Worm (Caenorhabditis elegans) whole organism, young adult: Measurements from ENCODE around the gene ZC395.11.

Experiments used
- B0019.2 ChIP-seq: fragments of 200-800 bp; sonication (Bioruptor generic); conservative IDR thresholded peaks from 2 replicates; pipeline ENCODE4 v1.3.6; 2022; ENCODE audit warnings: missing genetic modification reagents, missing genetic modification characterization, missing compliant biosample characterization
- B0035.1 ChIP-seq: sonication (generic microtip); optimal IDR thresholded peaks from 2 replicates; lab custom pipeline; 2016; ENCODE audit warnings: missing genetic modification characterization, mild to moderate bottlenecking, missing compliant biosample characterization, missing genotype, missing genetic modification reagents
- B0261.1 ChIP-seq: sonication (generic microtip); optimal IDR thresholded peaks from 2 replicates; lab custom pipeline; 2016; ENCODE audit warnings: mild to moderate bottlenecking, missing genetic modification characterization, moderate library complexity, missing compliant biosample characterization
- B0336.3 ChIP-seq: fragments of 200-800 bp; sonication (Bioruptor generic); IDR thresholded peaks from 2 replicates; pipeline ENCODE4 v1.3.6; 2022; ENCODE audit warnings: missing genetic modification characterization, missing compliant biosample characterization
- C06A6.2 ChIP-seq: fragments of 200-800 bp; sonication (Bioruptor generic); conservative IDR thresholded peaks from 2 replicates; pipeline ENCODE4 v1.3.6; 2022; ENCODE audit warnings: missing genetic modification characterization, missing compliant biosample characterization
- F33H1.4 ChIP-seq: fragments of 200-800 bp; sonication (Bioruptor generic); IDR thresholded peaks from 2 replicates; pipeline ENCODE4 v1.3.6; 2022; ENCODE audit warnings: missing genetic modification reagents, missing genetic modification characterization, missing compliant biosample characterization
- K11D2.4 ChIP-seq: fragments of 200-800 bp; sonication (Bioruptor generic); IDR thresholded peaks from 2 replicates; pipeline ENCODE4 v1.3.6; 2022; ENCODE audit warnings: missing genetic modification reagents, missing genetic modification characterization, missing compliant biosample characterization
- Y53F4B.3 ChIP-seq: fragments of 200-800 bp; sonication (Bioruptor generic); IDR thresholded peaks from 2 replicates; pipeline ENCODE4 v1.3.6; 2022; ENCODE audit warnings: missing genetic modification reagents, missing genetic modification characterization, missing compliant biosample characterization
- Y67H2A.10 ChIP-seq: fragments of 200-800 bp; sonication (Bioruptor generic); conservative IDR thresholded peaks from 2 replicates; pipeline ENCODE4 v1.3.6; 2022; ENCODE audit warnings: missing genetic modification reagents, missing genetic modification characterization, missing compliant biosample characterization
- ZK185.1 ChIP-seq: sonication (generic microtip); optimal IDR thresholded peaks from 2 replicates; lab custom pipeline; 2016; ENCODE audit warnings: mild to moderate bottlenecking, missing genetic modification characterization, missing compliant biosample characterization; ENCODE audit not compliant: poor library complexity, severe bottlenecking
- attf-5 ChIP-seq: fragments of 200-800 bp; sonication (Bioruptor generic); optimal IDR thresholded peaks from 2 replicates; lab custom pipeline; 2018; ENCODE audit warnings: mild to moderate bottlenecking, missing genetic modification characterization, missing compliant biosample characterization
- attf-6 ChIP-seq: fragments of 200-800 bp; sonication (Bioruptor generic); IDR thresholded peaks from 2 replicates; pipeline ENCODE4 v1.3.6; 2022; ENCODE audit warnings: missing genetic modification reagents, missing genetic modification characterization, missing compliant biosample characterization
- bed-1 ChIP-seq: fragments of 200-800 bp; sonication (Bioruptor generic); IDR thresholded peaks from 2 replicates; pipeline ENCODE4 v1.3.6; 2022; ENCODE audit warnings: missing genetic modification reagents, missing genetic modification characterization, missing compliant biosample characterization
- cebp-2 ChIP-seq: fragments of 200-800 bp; sonication (Bioruptor generic); IDR thresholded peaks from 2 replicates; pipeline ENCODE4 v1.3.6; 2022; ENCODE audit warnings: missing genetic modification characterization, missing compliant biosample characterization
- ceh-27 ChIP-seq: fragments of 200-800 bp; sonication (Bioruptor generic); optimal IDR thresholded peaks from 2 replicates; lab custom pipeline; 2018; ENCODE audit warnings: mild to moderate bottlenecking, missing genetic modification characterization, moderate library complexity, missing compliant biosample characterization
- ceh-40 ChIP-seq: fragments of 200-800 bp; sonication (Bioruptor generic); IDR thresholded peaks from 2 replicates; pipeline ENCODE4 v1.3.6; 2022; ENCODE audit warnings: missing genetic modification characterization, missing compliant biosample characterization
- ceh-58 ChIP-seq: fragments of 200-800 bp; sonication (Bioruptor generic); IDR thresholded peaks from 2 replicates; pipeline ENCODE4 v1.3.6; 2022; ENCODE audit warnings: missing genetic modification characterization, missing compliant biosample characterization
- ceh-79 ChIP-seq: sonication (generic microtip); optimal IDR thresholded peaks from 2 replicates; lab custom pipeline; 2017; ENCODE audit warnings: mild to moderate bottlenecking, missing genetic modification characterization, missing compliant biosample characterization
- chd-7 ChIP-seq: sonication (generic microtip); optimal IDR thresholded peaks from 2 replicates; lab custom pipeline; 2016; ENCODE audit warnings: mild to moderate bottlenecking, missing genetic modification characterization, moderate library complexity, missing compliant biosample characterization
- dox-1 ChIP-seq: fragments of 200-800 bp; sonication (Bioruptor generic); IDR thresholded peaks from 2 replicates; pipeline ENCODE4 v1.3.6; 2022; ENCODE audit warnings: missing genetic modification reagents, missing genetic modification characterization, missing compliant biosample characterization
- egl-18 ChIP-seq: fragments of 200-800 bp; sonication (Bioruptor generic); IDR thresholded peaks from 2 replicates; pipeline ENCODE4 v1.3.6; 2022; ENCODE audit warnings: missing genetic modification reagents, missing genetic modification characterization, missing compliant biosample characterization
- ekl-4 ChIP-seq: fragments of 200-800 bp; sonication (Bioruptor generic); IDR thresholded peaks from 2 replicates; pipeline ENCODE4 v1.3.6; 2022; ENCODE audit warnings: missing genetic modification reagents, missing genetic modification characterization, missing compliant biosample characterization
- hlh-12 ChIP-seq: sonication (generic microtip); optimal IDR thresholded peaks from 2 replicates; lab custom pipeline; 2016; ENCODE audit warnings: missing genetic modification characterization, missing compliant biosample characterization
- lag-1 ChIP-seq: fragments of 200-800 bp; sonication (Bioruptor generic); IDR thresholded peaks from 2 replicates; pipeline ENCODE4 v1.3.6; 2022; ENCODE audit warnings: missing genetic modification reagents, missing genetic modification characterization, missing compliant biosample characterization
- let-526 ChIP-seq: fragments of 200-800 bp; sonication (Bioruptor generic); IDR thresholded peaks from 2 replicates; pipeline ENCODE4 v1.3.6; 2022; ENCODE audit warnings: missing genetic modification reagents, missing genetic modification characterization, missing compliant biosample characterization
- lir-1 ChIP-seq: fragments of 200-800 bp; sonication (Bioruptor generic); conservative IDR thresholded peaks from 2 replicates; pipeline ENCODE4 v1.3.6; 2022; ENCODE audit warnings: missing genetic modification reagents, missing genetic modification characterization, missing compliant biosample characterization
- lsl-1 ChIP-seq: fragments of 200-800 bp; sonication (Bioruptor generic); optimal IDR thresholded peaks from 2 replicates; lab custom pipeline; 2018; ENCODE audit warnings: mild to moderate bottlenecking, missing genetic modification characterization, moderate library complexity, missing compliant biosample characterization
- mcd-1 ChIP-seq: fragments of 200-800 bp; sonication (Bioruptor generic); IDR thresholded peaks from 2 replicates; pipeline ENCODE4 v1.3.6; 2022; ENCODE audit warnings: missing genetic modification reagents, missing genetic modification characterization, missing compliant biosample characterization
- nfya-1 ChIP-seq: sonication (generic microtip); optimal IDR thresholded peaks from 2 replicates; lab custom pipeline; 2017; ENCODE audit warnings: antibody characterized with exemption, missing compliant biosample characterization, missing genetic modification characterization, borderline replicate concordance; ENCODE audit not compliant: insufficient read depth
- nfya-2 ChIP-seq: fragments of 200-800 bp; sonication (Bioruptor generic); IDR thresholded peaks from 2 replicates; pipeline ENCODE4 v1.3.6; 2022; ENCODE audit warnings: missing genetic modification reagents, missing genetic modification characterization, missing compliant biosample characterization
- nfyb-1 ChIP-seq: fragments of 200-800 bp; sonication (Bioruptor generic); IDR thresholded peaks from 2 replicates; pipeline ENCODE4 v1.3.6; 2022; ENCODE audit warnings: missing genetic modification reagents, missing genetic modification characterization, missing compliant biosample characterization
- nhr-120 ChIP-seq: fragments of 200-800 bp; sonication (Bioruptor generic); IDR thresholded peaks from 2 replicates; pipeline ENCODE4 v1.3.6; 2022; ENCODE audit warnings: missing genetic modification characterization, missing compliant biosample characterization
- rec-8 ChIP-seq, 2 experiments: sonication (generic microtip); optimal IDR thresholded peaks; 2 replicates each; lab custom pipeline; 2016; ENCODE audit warnings: mild to moderate bottlenecking in 2 of 2, missing genetic modification characterization in 2 of 2, missing genetic modification reagents in 2 of 2, missing genotype in 2 of 2, missing biosample characterization in 1 of 2, missing compliant biosample characterization in 1 of 2, moderate library complexity in 1 of 2
- repo-1 ChIP-seq: sonication (generic microtip); optimal IDR thresholded peaks from 2 replicates; lab custom pipeline; 2017; ENCODE audit warnings: mild to moderate bottlenecking, missing genetic modification characterization, missing compliant biosample characterization
- rpc-1 ChIP-seq, 2 experiments: fragments of 150-350 bp in 1 of 2; sonication (generic microtip) in 1 of 2; optimal IDR thresholded peaks; 2 replicates each; lab custom pipeline; 2014 to 2018; ENCODE audit warnings: missing biosample characterization in 1 of 2, missing genetic modification characterization in 1 of 2, missing genetic modification reagents in 1 of 2, missing genotype in 1 of 2
- sea-2 ChIP-seq: fragments of 200-800 bp; sonication (Bioruptor generic); IDR thresholded peaks from 2 replicates; pipeline ENCODE4 v1.3.6; 2022; ENCODE audit warnings: missing genetic modification characterization, missing compliant biosample characterization
- snpc-1.1 ChIP-seq: sonication (generic microtip); optimal IDR thresholded peaks from 2 replicates; lab custom pipeline; 2017; ENCODE audit warnings: missing genetic modification characterization, mild to moderate bottlenecking, missing compliant biosample characterization, antibody characterized with exemption, moderate library complexity, missing genotype, missing genetic modification reagents; ENCODE audit not compliant: insufficient read depth
- somi-1 ChIP-seq: fragments of 200-800 bp; sonication (Bioruptor generic); optimal IDR thresholded peaks from 2 replicates; lab custom pipeline; 2018; ENCODE audit warnings: mild to moderate bottlenecking, missing genetic modification characterization, missing compliant biosample characterization
- tbx-9 ChIP-seq: sonication (generic microtip); optimal IDR thresholded peaks from 2 replicates; lab custom pipeline; 2016; ENCODE audit warnings: borderline replicate concordance, missing genetic modification characterization, inconsistent platforms, missing compliant biosample characterization
- tlf-1 ChIP-seq: fragments of 200-800 bp; sonication (Bioruptor generic); optimal IDR thresholded peaks from 2 replicates; lab custom pipeline; 2018; ENCODE audit warnings: mild to moderate bottlenecking, missing genetic modification characterization, missing compliant biosample characterization
- ztf-18 ChIP-seq: sonication (generic microtip); optimal IDR thresholded peaks from 2 replicates; lab custom pipeline; 2016; ENCODE audit warnings: missing genotype, mild to moderate bottlenecking, missing genetic modification characterization, missing compliant biosample characterization
- ztf-6 ChIP-seq: fragments of 200-800 bp; sonication (Bioruptor generic); IDR thresholded peaks from 2 replicates; pipeline ENCODE4 v1.3.6; 2022; ENCODE audit warnings: missing genetic modification reagents, missing genetic modification characterization, missing compliant biosample characterization

The ZC395.11 gene

DNA sequence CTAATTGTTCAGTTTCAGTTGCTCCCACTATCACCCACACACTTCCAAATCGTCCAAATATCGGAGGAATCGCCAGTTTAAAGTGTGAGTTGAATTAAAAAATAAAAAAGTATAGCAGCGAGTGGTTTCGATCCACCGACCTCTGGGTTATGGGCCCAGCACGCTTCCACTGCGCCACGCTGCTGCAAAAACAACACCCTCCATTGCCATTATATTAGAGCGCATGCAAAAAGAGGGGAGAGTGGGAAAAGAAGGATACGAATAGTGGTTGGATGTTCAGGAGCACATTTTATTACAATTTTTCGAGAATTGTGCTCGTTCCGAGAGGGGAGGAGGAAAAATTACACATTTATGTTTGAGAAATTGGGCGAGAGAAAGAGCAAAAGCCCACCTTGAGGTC is 8.8 kb upstream of the ZC395.11 start (continued):
- TF ChIP-seq ztf-18 (tag; lab: Kevin White, UChicago): peak; percentile 76
- peak; percentile 73 for TF ChIP-seq ceh-27 (GFP tag; lab: Kevin White, UChicago)
- TF ChIP-seq lir-1 (GFP tag; lab: Robert Waterston, UW): peak; percentile 50; the same call in 1 of the 2 replicates
- peak; percentile 85 for TF ChIP-seq rpc-1 (optimal IDR thresholded peaks at IDR 0.05; lab: Kevin White, UChicago)
- peak; percentile 96 for TF ChIP-seq rpc-1 (tag; optimal IDR thresholded peaks at IDR 0.05; lab: Kevin White, UChicago)
- peak; percentile 96 for TF ChIP-seq B0261.1 (tag; lab: Kevin White, UChicago)
- TF ChIP-seq C06A6.2 (GFP tag; lab: Robert Waterston, UW): 0 out of 2 replicates have a peak, but pooled peaks have one; percentile 39
- TF ChIP-seq hlh-12: peak; percentile 22
- TF ChIP-seq lag-1 (GFP tag; lab: Robert Waterston, UW): no peak
- no peak for TF ChIP-seq attf-6 (GFP tag; lab: Robert Waterston, UW)
- TF ChIP-seq somi-1 (GFP tag; lab: Kevin White, UChicago): peak; percentile 80
- TF ChIP-seq B0019.2 (GFP tag; lab: Robert Waterston, UW): no peak
- no peak for TF ChIP-seq dox-1 (GFP tag; lab: Robert Waterston, UW)
- 0 out of 2 replicates have a peak, but pooled peaks have one; percentile 67 for TF ChIP-seq egl-18 (GFP tag; lab: Robert Waterston, UW)
- peak; percentile 87 for TF ChIP-seq ceh-40 (GFP tag; lab: Robert Waterston, UW)
- TF ChIP-seq rec-8 (tag; optimal IDR thresholded peaks at IDR 0.05; lab: Kevin White, UChicago): peak; percentile 82
- TF ChIP-seq mcd-1 (GFP tag; lab: Robert Waterston, UW): no peak; the same call in 1 of the 2 replicates
- TF ChIP-seq ztf-6: no peak
- no peak for TF ChIP-seq Y53F4B.3
- peak; percentile 57 for TF ChIP-seq F33H1.4 (GFP tag; lab: Robert Waterston, UW)
- TF ChIP-seq let-526: peak; percentile 43; the same call in 1 of the 2 replicates
- TF ChIP-seq chd-7 (tag; lab: Kevin White, UChicago): peak; percentile 64
- TF ChIP-seq B0035.1 (tag; lab: Kevin White, UChicago): peak; percentile 45
- no peak for TF ChIP-seq nfya-1 (tag; lab: Kevin White, UChicago)
- TF ChIP-seq bed-1: peak; percentile 87; the same call in 1 of the 2 replicates
- no peak for TF ChIP-seq B0336.3 (GFP tag; lab: Robert Waterston, UW)
- no peak for TF ChIP-seq tlf-1 (GFP tag; lab: Kevin White, UChicago)
- 0 out of 2 replicates have a peak, but pooled peaks have one; percentile 61 for TF ChIP-seq nfya-2
- TF ChIP-seq K11D2.4: no peak
- peak; percentile 81 for TF ChIP-seq nfyb-1 (GFP tag; lab: Robert Waterston, UW)
- TF ChIP-seq lsl-1 (GFP tag; lab: Kevin White, UChicago): peak; percentile 40
- no peak for TF ChIP-seq sea-2 (GFP tag; lab: Robert Waterston, UW)
- TF ChIP-seq snpc-1.1 (tag; lab: Kevin White, UChicago): peak; percentile 24
- no peak for TF ChIP-seq ekl-4
- TF ChIP-seq nhr-120 (GFP tag; lab: Robert Waterston, UW): no peak
- TF ChIP-seq ceh-58: 0 out of 2 replicates have a peak, but pooled peaks have one; percentile 55
- peak; percentile 65 for TF ChIP-seq attf-5 (GFP tag; lab: Kevin White, UChicago)
- no peak for TF ChIP-seq Y67H2A.10 (GFP tag; lab: Robert Waterston, UW)
- peak; percentile 44 for TF ChIP-seq ZK185.1 (tag; lab: Kevin White, UChicago)
- peak; percentile 73 for TF ChIP-seq repo-1 (tag; lab: Kevin White, UChicago)
- TF ChIP-seq tbx-9 (tag; lab: Kevin White, UChicago): no peak
- TF ChIP-seq ceh-79: peak; percentile 72
- 0 out of 2 replicates have a peak, but pooled peaks have one; percentile 79 for TF ChIP-seq cebp-2 (GFP tag; lab: Robert Waterston, UW)
